Worm (Caenorhabditis elegans): ENCODE data around the gene clec-121.

Gene clec-121

DNA sequence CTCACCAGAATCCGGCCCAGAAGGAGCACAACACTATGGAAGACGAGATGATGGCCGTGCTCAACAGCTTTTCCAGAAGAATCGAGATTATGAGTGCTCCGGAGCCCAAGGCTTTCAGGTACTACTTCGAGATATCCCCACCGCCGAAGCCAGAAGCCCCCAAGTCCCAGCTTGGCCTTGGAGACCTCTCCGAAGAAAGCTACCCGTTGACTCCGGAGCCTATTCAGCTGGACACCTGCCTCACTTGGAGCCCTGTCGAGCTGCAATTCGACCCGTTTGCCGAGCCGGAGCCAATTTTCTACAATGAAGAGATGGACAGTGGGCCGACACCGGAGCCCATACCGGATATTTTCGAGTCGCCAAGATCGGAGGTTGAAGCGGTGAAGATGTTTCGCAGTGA, 40.5 kb upstream of the clec-121 start:
- TF ChIP-seq mab-9 (GFP tag; IDR thresholded peaks at IDR 0.05) (no peak), ceh-63 (GFP tag; optimal IDR thresholded peaks at IDR 0.05) (no peak), ceh-90 (tag; optimal IDR thresholded peaks at IDR 0.05) (no peak), Y116A8C.19 (tag; optimal IDR thresholded peaks at IDR 0.05; ENCODE audit: borderline replicate concordance) (no peak), F16B12.6 (tag; optimal IDR thresholded peaks at IDR 0.05) (no peak), unc-130 (tag; optimal IDR thresholded peaks at IDR 0.05) (no peak), nhr-76 (tag; optimal IDR thresholded peaks at IDR 0.05) (no peak), jun-1 (tag; optimal IDR thresholded peaks at IDR 0.05) (no peak), nhr-77 (tag; optimal IDR thresholded peaks at IDR 0.05) (no peak), sox-4 (tag; optimal IDR thresholded peaks at IDR 0.05) (no peak), C16A3.4 (tag; optimal IDR thresholded peaks at IDR 0.05) (no peak), lin-35 (GFP tag; optimal IDR thresholded peaks at IDR 0.05) (no peak), aly-2 (tag; optimal IDR thresholded peaks at IDR 0.05) (no peak), ama-1 (optimal IDR thresholded peaks at IDR 0.05) (no peak), nhr-12 (tag; optimal IDR thresholded peaks at IDR 0.05) (no peak), sup-37 (GFP tag; optimal IDR thresholded peaks at IDR 0.05) (no peak), rnt-1 (tag; optimal IDR thresholded peaks at IDR 0.05) (no peak)

- TF ChIP-seq lin-35 (GFP tag; optimal IDR thresholded peaks at IDR 0.05) (peak in 1 of 2 experiments; percentile 3), mdl-1 (tag; optimal IDR thresholded peaks at IDR 0.05) (no peak), fkh-10 (GFP tag; optimal IDR thresholded peaks at IDR 0.05) (no peak), ama-1 (optimal IDR thresholded peaks at IDR 0.05) (no peak), egl-27 (tag; optimal IDR thresholded peaks at IDR 0.05) (no peak), dpl-1 (GFP tag; optimal IDR thresholded peaks at IDR 0.05) (no peak), sox-4 (tag; optimal IDR thresholded peaks at IDR 0.05) (no peak), elt-2 (tag; optimal IDR thresholded peaks at IDR 0.05) (peak; percentile 45), nhr-76 (tag; optimal IDR thresholded peaks at IDR 0.05) (no peak), mep-1 (tag; optimal IDR thresholded peaks at IDR 0.05) (no peak), fkh-8 (tag; optimal IDR thresholded peaks at IDR 0.05) (no peak), lsy-2 (tag; optimal IDR thresholded peaks at IDR 0.05) (peak in 1 of 2 experiments; percentile 42), xbp-1 (tag; optimal IDR thresholded peaks at IDR 0.05) (no peak), nhr-77 (tag; optimal IDR thresholded peaks at IDR 0.05) (no peak), zip-4 (GFP tag; optimal IDR thresholded peaks at IDR 0.05) (no peak), ztf-4 (tag; optimal IDR thresholded peaks at IDR 0.05) (no peak), fkh-4 (tag; optimal IDR thresholded peaks at IDR 0.05; ENCODE audit: borderline replicate concordance) (no peak), tlp-1 (tag; optimal IDR thresholded peaks at IDR 0.05) (no peak), sup-37 (GFP tag; optimal IDR thresholded peaks at IDR 0.05) (no peak)
Observed at ce11 chrII:3062222-3062621, 39.9 kb upstream of the clec-121 start.

DNA sequence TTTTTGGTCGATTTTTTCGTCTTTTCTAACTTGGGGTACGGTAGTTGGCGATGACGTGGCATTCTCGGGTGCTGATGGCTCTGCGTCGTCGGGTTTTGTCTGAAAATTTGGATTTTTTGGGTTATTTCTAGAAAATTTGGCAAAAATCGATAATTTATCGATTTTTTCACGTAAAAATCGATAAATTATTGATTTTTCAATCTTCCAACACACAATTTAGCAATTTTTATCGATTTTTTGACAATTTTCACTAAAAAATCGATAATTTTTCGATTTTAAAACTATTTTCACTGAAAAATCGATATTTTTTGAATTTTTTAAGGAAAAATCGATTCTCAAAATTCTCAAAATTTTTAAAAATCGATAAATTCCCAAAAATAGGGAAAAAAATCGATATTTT, 39.2 kb upstream of the clec-121 start:
- TF ChIP-seq lir-3 (tag; optimal IDR thresholded peaks at IDR 0.05; ENCODE audit: poor library complexity), result no peak
- no peak for TF ChIP-seq blmp-1 (tag; optimal IDR thresholded peaks at IDR 0.05)
- TF ChIP-seq lsy-2 (tag; optimal IDR thresholded peaks at IDR 0.05), result no peak
- TF ChIP-seq hlh-17 (GFP tag; optimal IDR thresholded peaks at IDR 0.05; ENCODE audit: borderline replicate concordance), result no peak
- no peak for TF ChIP-seq elt-3 (tag; optimal IDR thresholded peaks at IDR 0.05)
- TF ChIP-seq ets-5 (GFP tag; IDR thresholded peaks at IDR 0.05), result no peak
- no peak for TF ChIP-seq unc-130 (tag; optimal IDR thresholded peaks at IDR 0.05)
- no peak for TF ChIP-seq irx-1 (tag; optimal IDR thresholded peaks at IDR 0.05)
- no peak for TF ChIP-seq lin-35 (GFP tag; optimal IDR thresholded peaks at IDR 0.05)
- no peak for TF ChIP-seq ztf-4 (tag; optimal IDR thresholded peaks at IDR 0.05)
- TF ChIP-seq sptf-1 (tag; optimal IDR thresholded peaks at IDR 0.05), result no peak
- no peak for TF ChIP-seq dsc-1 (tag; optimal IDR thresholded peaks at IDR 0.05)
- no peak for TF ChIP-seq fkh-4 (tag; optimal IDR thresholded peaks at IDR 0.05; ENCODE audit: borderline replicate concordance)
- no peak for TF ChIP-seq lin-15B (tag; optimal IDR thresholded peaks at IDR 0.05)
